Fruit fly (Drosophila melanogaster): Measurements from ENCODE around the gene loco.

Gene loco

dm6 chr3R:22627936-22628513 lies 11.2 kb downstream of the loco start (continued):
- TF ChIP-seq CG8359 (GFP tag; optimal IDR thresholded peaks at IDR 0.05; ENCODE audit: borderline replicate concordance) (no peak), CG6683 (GFP tag; optimal IDR thresholded peaks at IDR 0.05) (no peak), CG8478 (optimal IDR thresholded peaks at IDR 0.05) (no peak), ERR (GFP tag; optimal IDR thresholded peaks at IDR 0.05) (peak; percentile 24), CG7839 (tag; optimal IDR thresholded peaks at IDR 0.05) (peak; percentile 20), D19A (tag; optimal IDR thresholded peaks at IDR 0.05) (no peak), Hsf (GFP tag; optimal IDR thresholded peaks at IDR 0.05) (peak; percentile 41), Nf-YA (GFP tag; IDR thresholded peaks at IDR 0.05) (no peak), CG17361 (GFP tag; IDR thresholded peaks at IDR 0.05) (no peak), ham (GFP tag; IDR thresholded peaks at IDR 0.05) (no peak), CG4730 (GFP tag; IDR thresholded peaks at IDR 0.05) (no peak), so (GFP tag; IDR thresholded peaks at IDR 0.05) (peak; percentile 24; the same call in 1 of the 3 replicates), Six4 (GFP tag; optimal IDR thresholded peaks at IDR 0.05) (no peak), CG13424 (tag; optimal IDR thresholded peaks at IDR 0.05) (peak; percentile 56), Ssrp (tag; optimal IDR thresholded peaks at IDR 0.05) (peak; percentile 3), bab2 (GFP tag; optimal IDR thresholded peaks at IDR 0.05) (peak; percentile 15), al (GFP tag; IDR thresholded peaks at IDR 0.05) (no peak), CG6175 (GFP tag; IDR thresholded peaks at IDR 0.05) (no peak), jing (GFP tag; optimal IDR thresholded peaks at IDR 0.05) (no peak), sob (GFP tag; IDR thresholded peaks at IDR 0.05) (no peak), Hr78 (GFP tag; optimal IDR thresholded peaks at IDR 0.05) (no peak), nmo (GFP tag; optimal IDR thresholded peaks at IDR 0.05) (peak; percentile 18), eyg (GFP tag; optimal IDR thresholded peaks at IDR 0.05) (no peak), tap (tag; optimal IDR thresholded peaks at IDR 0.05) (no peak), Med (GFP tag) (peak; percentile 65), lab (GFP tag; optimal IDR thresholded peaks at IDR 0.05) (peak; percentile 33), rib (GFP tag; IDR thresholded peaks at IDR 0.05) (no peak), dan (GFP tag; IDR thresholded peaks at IDR 0.05) (no peak), Dip2 (GFP tag; IDR thresholded peaks at IDR 0.05) (no peak), grau (tag; optimal IDR thresholded peaks at IDR 0.05) (peak; percentile 87), H15 (GFP tag; IDR thresholded peaks at IDR 0.05) (0 out of 3 replicates have a peak, but pooled peaks have one; percentile 19), CG2678 (tag; optimal IDR thresholded peaks at IDR 0.05) (peak; percentile 37), CG18619 (GFP tag; optimal IDR thresholded peaks at IDR 0.05) (peak; percentile 17), CG3407 (GFP tag; optimal IDR thresholded peaks at IDR 0.05) (no peak), HLH3B (GFP tag; IDR thresholded peaks at IDR 0.05) (0 out of 2 replicates have a peak, but pooled peaks have one; percentile 8), nom (GFP tag; optimal IDR thresholded peaks at IDR 0.05) (no peak), CG7786 (GFP tag; optimal IDR thresholded peaks at IDR 0.05) (no peak), CG7271 (tag; optimal IDR thresholded peaks at IDR 0.05) (no peak), CG9215 (GFP tag; IDR thresholded peaks at IDR 0.05) (no peak), CG1647 (GFP tag; optimal IDR thresholded peaks at IDR 0.05) (no peak), Taf1 (GFP tag; IDR thresholded peaks at IDR 0.05) (no peak), Rfx (GFP tag; IDR thresholded peaks at IDR 0.05) (peak; percentile 42; the same call in 1 of the 2 replicates), CG12769 (tag; optimal IDR thresholded peaks at IDR 0.05) (peak; percentile 50), nau (GFP tag; optimal IDR thresholded peaks at IDR 0.05) (no peak), Elba2 (GFP tag; optimal IDR thresholded peaks at IDR 0.05) (no peak), sens (GFP tag) (peak; percentile 64), mam (GFP tag; optimal IDR thresholded peaks at IDR 0.05) (peak; percentile 44), HmgD (GFP tag; optimal IDR thresholded peaks at IDR 0.05) (no peak), dmrt99B (tag; optimal IDR thresholded peaks at IDR 0.05) (peak; percentile 31), CG10147 (GFP tag; optimal IDR thresholded peaks at IDR 0.05) (no peak), vnd (GFP tag; IDR thresholded peaks at IDR 0.05; ENCODE audit: partially characterized antibody) (no peak)
